Fruit fly (Drosophila melanogaster): ENCODE results near the gene Dph2.

The Dph2 gene

dm6 chr3R:14901408-14902352, 7.9 kb upstream of the Dph2 start, which contains the start of gene RpS5b (continued):
- TF ChIP-seq CG4424 (GFP tag; optimal IDR thresholded peaks at IDR 0.05): no peak
- no peak for TF ChIP-seq CG33213 (GFP tag; optimal IDR thresholded peaks at IDR 0.05)
- peak; percentile 32 for TF ChIP-seq cwo (GFP tag; optimal IDR thresholded peaks at IDR 0.05)
- no peak for TF ChIP-seq run (tag; optimal IDR thresholded peaks at IDR 0.05)
- TF ChIP-seq CG3407 (GFP tag; optimal IDR thresholded peaks at IDR 0.05): no peak
- 0 out of 2 replicates have a peak, but pooled peaks have one; percentile 12 for TF ChIP-seq sob (GFP tag; IDR thresholded peaks at IDR 0.05)
- no peak for TF ChIP-seq toy (GFP tag; IDR thresholded peaks at IDR 0.05)
- TF ChIP-seq Hand (GFP tag; optimal IDR thresholded peaks at IDR 0.05): no peak
- TF ChIP-seq H15 (GFP tag; IDR thresholded peaks at IDR 0.05): no peak

DNA sequence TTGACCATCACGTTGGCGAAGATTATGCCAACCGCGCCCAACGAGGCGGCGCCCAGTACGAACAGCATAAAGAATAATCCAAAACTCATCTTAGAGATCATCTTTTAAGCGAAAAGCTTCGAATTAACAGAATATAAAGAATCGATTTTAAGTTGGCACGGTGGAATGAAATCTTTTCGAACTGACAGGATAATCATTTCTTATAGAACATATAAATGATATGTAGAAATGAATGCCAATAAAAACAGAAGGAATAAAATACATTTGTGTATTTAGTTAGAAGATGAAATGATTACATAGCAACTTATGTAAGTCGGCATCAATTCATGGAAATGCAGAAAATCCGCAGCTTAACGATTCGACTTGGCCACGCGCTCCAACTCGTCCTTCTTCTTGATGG, 6.4 kb upstream of the Dph2 start, which contains the start of gene VhaPPA1-2:
Gene VhaPPA1-2 (minus strand): TSS at position 101 of the 400 bp plus-strand sequence.
- TF ChIP-seq Nf-YA (GFP tag; IDR thresholded peaks at IDR 0.05) (no peak), tna (GFP tag; IDR thresholded peaks at IDR 0.05; ENCODE audit: partially characterized antibody) (no peak), ken (GFP tag; IDR thresholded peaks at IDR 0.05) (no peak), E2f2 (GFP tag; IDR thresholded peaks at IDR 0.05) (no peak)

DNA sequence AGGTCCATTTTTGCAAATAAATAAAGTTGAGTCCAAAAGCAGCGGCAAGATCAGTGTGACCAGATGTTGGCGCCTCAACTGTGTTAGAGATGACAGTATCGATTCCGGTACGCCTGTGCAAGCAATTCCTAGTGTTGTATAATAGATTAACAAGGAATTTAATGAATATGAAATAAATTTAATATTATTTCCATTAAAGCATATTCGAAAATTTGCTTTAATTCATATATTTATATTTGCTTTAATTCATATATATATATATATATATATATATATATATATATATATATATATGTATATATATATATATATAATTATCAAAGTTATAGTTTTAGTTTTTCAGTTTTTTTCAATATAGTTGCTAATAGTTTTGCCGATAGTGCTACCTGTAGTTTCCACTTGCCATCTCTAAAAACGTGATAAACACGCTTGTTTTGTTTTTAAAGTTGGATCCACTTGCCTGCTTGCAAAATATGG, 4.6 kb upstream of the Dph2 start, which contains the start of the genes Nup93-2 and CG3817:
Gene Nup93-2 (minus strand): TSS at position 93 of the 477 bp plus-strand sequence.
Gene CG3817 (plus strand): TSS at position 460 of the 477 bp plus-strand sequence.
- TF ChIP-seq ewg (GFP tag; optimal IDR thresholded peaks at IDR 0.05) (peak; percentile 58), ac (GFP tag; optimal IDR thresholded peaks at IDR 0.05) (no peak), CG4707 (GFP tag; optimal IDR thresholded peaks at IDR 0.05) (no peak), CG3726 (GFP tag; IDR thresholded peaks at IDR 0.05) (no peak), yki (optimal IDR thresholded peaks at IDR 0.05) (no peak), onecut (GFP tag; IDR thresholded peaks at IDR 0.05) (no peak), pum (GFP tag; optimal IDR thresholded peaks at IDR 0.05) (peak; percentile 57), zfh2 (GFP tag; optimal IDR thresholded peaks at IDR 0.05) (peak; percentile 59), C15 (GFP tag; IDR thresholded peaks at IDR 0.05) (no peak), CG11504 (tag; optimal IDR thresholded peaks at IDR 0.05) (peak; percentile 34), sqz (GFP tag; optimal IDR thresholded peaks at IDR 0.05) (no peak), schlank (tag; optimal IDR thresholded peaks at IDR 0.05) (no peak), Hr51 (GFP tag; optimal IDR thresholded peaks at IDR 0.05) (peak in 1 of 2 experiments; percentile 8), CG1792 (GFP tag; optimal IDR thresholded peaks at IDR 0.05) (no peak), Trl (optimal IDR thresholded peaks at IDR 0.05) (no peak), Trl (GFP tag; optimal IDR thresholded peaks at IDR 0.05) (no peak), sr (GFP tag; IDR thresholded peaks at IDR 0.05) (no peak), gem (tag; optimal IDR thresholded peaks at IDR 0.05) (peak; percentile 89), CG1603 (tag; optimal IDR thresholded peaks at IDR 0.05) (peak; percentile 50), Med (GFP tag) (peak; percentile 91), zfh1 (GFP tag; IDR thresholded peaks at IDR 0.05) (no peak), tgo (GFP tag; IDR thresholded peaks at IDR 0.05) (no peak), crp (GFP tag; optimal IDR thresholded peaks at IDR 0.05) (no peak), cad (GFP tag; optimal IDR thresholded peaks at IDR 0.05) (no peak), prd (optimal IDR thresholded peaks at IDR 0.05) (no peak), prd (GFP tag; IDR thresholded peaks at IDR 0.05) (peak; percentile 82), CG2116 (GFP tag; optimal IDR thresholded peaks at IDR 0.05) (no peak), ems (GFP tag; optimal IDR thresholded peaks at IDR 0.05) (no peak), odd (GFP tag; optimal IDR thresholded peaks at IDR 0.05) (no peak), ssp (GFP tag; IDR thresholded peaks at IDR 0.05) (peak; percentile 73), ttk (GFP tag; IDR thresholded peaks at IDR 0.05) (peak; percentile 69), CG1832 (GFP tag; optimal IDR thresholded peaks at IDR 0.05) (no peak), scrt (GFP tag; optimal IDR thresholded peaks at IDR 0.05) (peak; percentile 13), Hr3 (GFP tag; optimal IDR thresholded peaks at IDR 0.05) (peak; percentile 72)

All from whole organism, embryonic.